2 fruit fly cellular contexts compared by ENCODE assay signal in genomic region chr3R:6935810-6936549, dm6.
A peak's percentile ranks its signal among the peaks of the same experiment; 100 is the strongest.
TF ChIP-seq lines count a peak whose summit lies in the region.

No protein-coding gene starts in this region.

TF ChIP-seq in whole organism, embryonic, 481 proteins besides CTCF, POLR2A, EP300 and RAD21 (continued from another document and continues in another):
- TF ChIP-seq CG18011 (GFP tag; optimal IDR thresholded peaks at IDR 0.05; lab: Kevin White, UChicago) (no peak), hth (optimal IDR thresholded peaks at IDR 0.05; lab: Kevin White, UChicago) (no peak), CG14014 (GFP tag; IDR thresholded peaks at IDR 0.05; lab: Robert Waterston, UW) (peak; percentile 56; the same call in 1 of the 2 replicates), ham (GFP tag; IDR thresholded peaks at IDR 0.05; lab: Robert Waterston, UW) (no peak), CG14710 (tag; optimal IDR thresholded peaks at IDR 0.05; lab: Kevin White, UChicago) (peak; percentile 84), Hmx (GFP tag; optimal IDR thresholded peaks at IDR 0.05; lab: Kevin White, UChicago) (no peak), Gug (GFP tag; IDR thresholded peaks at IDR 0.05; lab: Robert Waterston, UW) (peak; percentile 32; the same call in 1 of the 4 replicates), crp (GFP tag; optimal IDR thresholded peaks at IDR 0.05; lab: Kevin White, UChicago) (peak in 1 of 2 experiments; percentile 12), CG15479 (GFP tag; optimal IDR thresholded peaks at IDR 0.05; lab: Kevin White, UChicago) (no peak), CG1024 (GFP tag; IDR thresholded peaks at IDR 0.05; lab: Robert Waterston, UW) (peak; percentile 48), zen (tag; optimal IDR thresholded peaks at IDR 0.05; lab: Kevin White, UChicago) (peak; percentile 77), CG31388 (GFP tag; optimal IDR thresholded peaks at IDR 0.05; lab: Kevin White, UChicago) (no peak), CG12236 (GFP tag; optimal IDR thresholded peaks at IDR 0.05; lab: Kevin White, UChicago) (peak; percentile 42), CG17361 (GFP tag; IDR thresholded peaks at IDR 0.05; lab: Robert Waterston, UW) (peak; percentile 86), mld (GFP tag; IDR thresholded peaks at IDR 0.05; lab: Robert Waterston, UW; ENCODE audit: partially characterized antibody) (no peak), CG18262 (tag; optimal IDR thresholded peaks at IDR 0.05; lab: Kevin White, UChicago) (peak; percentile 92), CG17912 (GFP tag; optimal IDR thresholded peaks at IDR 0.05; lab: Kevin White, UChicago) (no peak), CG4707 (GFP tag; optimal IDR thresholded peaks at IDR 0.05; lab: Kevin White, UChicago) (peak; percentile 67), CG6765 (GFP tag; optimal IDR thresholded peaks at IDR 0.05; lab: Kevin White, UChicago) (no peak), CG10267 (tag; optimal IDR thresholded peaks at IDR 0.05; lab: Kevin White, UChicago) (peak; percentile 81), jigr1 (GFP tag; IDR thresholded peaks at IDR 0.05; lab: Robert Waterston, UW) (no peak), MESR4 (GFP tag; optimal IDR thresholded peaks at IDR 0.05; lab: Kevin White, UChicago) (no peak), hkb (optimal IDR thresholded peaks at IDR 0.05; lab: Kevin White, UChicago) (no peak), hkb (GFP tag; IDR thresholded peaks at IDR 0.05; lab: Robert Waterston, UW) (peak; percentile 82), otp (GFP tag; IDR thresholded peaks at IDR 0.05; lab: Robert Waterston, UW) (peak; percentile 43; the same call in 1 of the 3 replicates), CG6854 (GFP tag; optimal IDR thresholded peaks at IDR 0.05; lab: Kevin White, UChicago) (peak; percentile 47), NfI (GFP tag; optimal IDR thresholded peaks at IDR 0.05; lab: Kevin White, UChicago) (peak; percentile 8), HLHmδ (GFP tag; optimal IDR thresholded peaks at IDR 0.05; lab: Kevin White, UChicago) (no peak), CG2712 (tag; optimal IDR thresholded peaks at IDR 0.05; lab: Kevin White, UChicago) (peak; percentile 93), org-1 (GFP tag; optimal IDR thresholded peaks at IDR 0.05; lab: Kevin White, UChicago) (peak; percentile 57), croc (GFP tag; conservative IDR thresholded peaks at IDR 0.05; lab: Robert Waterston, UW) (peak; percentile 64), odd (GFP tag; optimal IDR thresholded peaks at IDR 0.05; lab: Kevin White, UChicago) (peak; percentile 67), CG3163 (GFP tag; optimal IDR thresholded peaks at IDR 0.05; lab: Kevin White, UChicago) (no peak), gcm2 (GFP tag; optimal IDR thresholded peaks at IDR 0.05; lab: Kevin White, UChicago) (no peak), CG7271 (tag; optimal IDR thresholded peaks at IDR 0.05; lab: Kevin White, UChicago) (peak; percentile 77), psq (GFP tag; optimal IDR thresholded peaks at IDR 0.05; lab: Kevin White, UChicago) (no peak), CG4328 (GFP tag; optimal IDR thresholded peaks at IDR 0.05; lab: Kevin White, UChicago) (peak; percentile 40), Ada2b (GFP tag; IDR thresholded peaks at IDR 0.05; lab: Robert Waterston, UW) (peak; percentile 63), CG34422 (GFP tag; IDR thresholded peaks at IDR 0.05; lab: Robert Waterston, UW) (peak; percentile 62; the same call in 2 of the 3 replicates), CG10274 (GFP tag; optimal IDR thresholded peaks at IDR 0.05; lab: Kevin White, UChicago) (no peak), hb (GFP tag; IDR thresholded peaks at IDR 0.05; lab: Robert Waterston, UW; ENCODE audit: partially characterized antibody) (no peak), CG16815 (GFP tag; optimal IDR thresholded peaks at IDR 0.05; lab: Kevin White, UChicago) (peak; percentile 45), crc (GFP tag; optimal IDR thresholded peaks at IDR 0.05; lab: Kevin White, UChicago) (no peak), CG10431 (GFP tag; optimal IDR thresholded peaks at IDR 0.05; lab: Kevin White, UChicago) (peak; percentile 23), tx (GFP tag; optimal IDR thresholded peaks at IDR 0.05; lab: Kevin White, UChicago) (peak; percentile 34), cad (GFP tag; optimal IDR thresholded peaks at IDR 0.05; lab: Kevin White, UChicago) (no peak), CG14050 (GFP tag; IDR thresholded peaks at IDR 0.05; lab: Robert Waterston, UW) (peak; percentile 38; the same call in 2 of the 3 replicates), CG4617 (GFP tag; optimal IDR thresholded peaks at IDR 0.05; lab: Kevin White, UChicago; ENCODE audit: borderline replicate concordance) (no peak), CG15269 (tag; optimal IDR thresholded peaks at IDR 0.05; lab: Kevin White, UChicago) (peak; percentile 76), CG32767 (GFP tag; IDR thresholded peaks at IDR 0.05; lab: Robert Waterston, UW) (peak; percentile 61), tup (GFP tag; optimal IDR thresholded peaks at IDR 0.05; lab: Kevin White, UChicago) (no peak), CG6254 (GFP tag; optimal IDR thresholded peaks at IDR 0.05; lab: Kevin White, UChicago) (peak; percentile 81), Optix (GFP tag; IDR thresholded peaks at IDR 0.05; lab: Robert Waterston, UW) (no peak), CG9932 (GFP tag; IDR thresholded peaks at IDR 0.05; lab: Robert Waterston, UW) (no peak), pros (GFP tag; optimal IDR thresholded peaks at IDR 0.05; lab: Kevin White, UChicago) (peak; percentile 77), shn (GFP tag; optimal IDR thresholded peaks at IDR 0.05; lab: Kevin White, UChicago) (no peak), Asciz (GFP tag; optimal IDR thresholded peaks at IDR 0.05; lab: Kevin White, UChicago) (peak; percentile 80), seq (GFP tag; IDR thresholded peaks at IDR 0.05; lab: Robert Waterston, UW) (peak; percentile 48; the same call in 1 of the 2 replicates), tgo (GFP tag; IDR thresholded peaks at IDR 0.05; lab: Robert Waterston, UW) (peak; percentile 61), CG4360 (GFP tag; IDR thresholded peaks at IDR 0.05; lab: Robert Waterston, UW) (peak; percentile 27; the same call in 1 of the 2 replicates), dati (GFP tag; IDR thresholded peaks at IDR 0.05; lab: Robert Waterston, UW) (no peak), vvl (GFP tag; IDR thresholded peaks at IDR 0.05; lab: Robert Waterston, UW) (peak; percentile 82), Myb (GFP tag; optimal IDR thresholded peaks at IDR 0.05; lab: Kevin White, UChicago) (peak; percentile 31), CG8924 (tag; optimal IDR thresholded peaks at IDR 0.05; lab: Kevin White, UChicago) (peak; percentile 86), D19A (tag; optimal IDR thresholded peaks at IDR 0.05; lab: Kevin White, UChicago) (peak; percentile 79), az2 (GFP tag; optimal IDR thresholded peaks at IDR 0.05; lab: Kevin White, UChicago) (peak; percentile 71)

TF ChIP-seq in whole organism, prepupa, 60 proteins besides CTCF, POLR2A, EP300 and RAD21 (continued from another document):
- TF ChIP-seq Ets21C (GFP tag; optimal IDR thresholded peaks at IDR 0.05; lab: Kevin White, UChicago), result peak; percentile 60
- TF ChIP-seq svp (GFP tag; lab: Kevin White, UChicago), result peak; percentile 87
- no peak for TF ChIP-seq spab (GFP tag; optimal IDR thresholded peaks at IDR 0.05; lab: Kevin White, UChicago)
- no peak for TF ChIP-seq CG6276 (GFP tag; optimal IDR thresholded peaks at IDR 0.05; lab: Kevin White, UChicago)
- TF ChIP-seq Blimp-1 (GFP tag; optimal IDR thresholded peaks at IDR 0.05; lab: Kevin White, UChicago), result peak; percentile 31
- peak; percentile 74 for TF ChIP-seq lz (GFP tag; optimal IDR thresholded peaks at IDR 0.05; lab: Kevin White, UChicago)
- peak; percentile 72 for TF ChIP-seq Smox (GFP tag; optimal IDR thresholded peaks at IDR 0.05; lab: Kevin White, UChicago)
- TF ChIP-seq CG4318 (GFP tag; optimal IDR thresholded peaks at IDR 0.05; lab: Kevin White, UChicago), result no peak
- TF ChIP-seq Eip93F (GFP tag; optimal IDR thresholded peaks at IDR 0.05; lab: Kevin White, UChicago), result peak; percentile 31
